Fruit fly (Drosophila melanogaster): ENCODE results near the gene Jasper.
A peak's percentile ranks its signal among the peaks of the same experiment; 100 is the strongest.

The Jasper gene

dm6 chr3R:30092700-30093044 lies 40.4 kb downstream of the Jasper start (continued):
- TF ChIP-seq Optix (GFP tag; IDR thresholded peaks at IDR 0.05) (peak; percentile 83; the same call in 2 of the 3 replicates), CG11560 (tag; IDR thresholded peaks at IDR 0.05) (peak; percentile 73; the same call in 2 of the 3 replicates), trem (tag; optimal IDR thresholded peaks at IDR 0.05) (peak; percentile 66), CG7271 (tag; optimal IDR thresholded peaks at IDR 0.05) (no peak), luna (GFP tag; optimal IDR thresholded peaks at IDR 0.05) (peak; percentile 72), ash1 (GFP tag; optimal IDR thresholded peaks at IDR 0.05) (no peak), CG3163 (GFP tag; optimal IDR thresholded peaks at IDR 0.05) (peak; percentile 66), Dip2 (GFP tag; IDR thresholded peaks at IDR 0.05) (no peak), CG17568 (GFP tag; optimal IDR thresholded peaks at IDR 0.05) (peak; percentile 77), rib (GFP tag; IDR thresholded peaks at IDR 0.05) (peak; percentile 58), CG18619 (GFP tag; optimal IDR thresholded peaks at IDR 0.05) (peak; percentile 80), yki (optimal IDR thresholded peaks at IDR 0.05) (no peak), Lhr (GFP tag; optimal IDR thresholded peaks at IDR 0.05) (peak; percentile 18), Gsc (GFP tag; IDR thresholded peaks at IDR 0.05) (peak; percentile 73), Abd-B (GFP tag; optimal IDR thresholded peaks at IDR 0.05) (peak; percentile 72), gcm2 (GFP tag; optimal IDR thresholded peaks at IDR 0.05) (peak; percentile 60), Hr78 (GFP tag; optimal IDR thresholded peaks at IDR 0.05) (peak in 1 of 2 experiments; percentile 45), CG8388 (GFP tag; optimal IDR thresholded peaks at IDR 0.05) (peak; percentile 83), her (GFP tag; optimal IDR thresholded peaks at IDR 0.05) (peak; percentile 85), Lim3 (GFP tag; IDR thresholded peaks at IDR 0.05) (no peak), CG8290 (GFP tag; optimal IDR thresholded peaks at IDR 0.05) (peak; percentile 37), CG8290 (tag; optimal IDR thresholded peaks at IDR 0.05) (peak in 1 of 2 experiments; percentile 90), CG3407 (GFP tag; optimal IDR thresholded peaks at IDR 0.05) (peak; percentile 71), ham (GFP tag; IDR thresholded peaks at IDR 0.05) (peak; percentile 80; the same call in 1 of the 2 replicates), CG11723 (GFP tag; optimal IDR thresholded peaks at IDR 0.05) (peak; percentile 2), chn (GFP tag; optimal IDR thresholded peaks at IDR 0.05) (peak; percentile 84), dan (GFP tag; IDR thresholded peaks at IDR 0.05) (no peak), Ada2b (GFP tag; IDR thresholded peaks at IDR 0.05) (peak; percentile 85), ranshi (GFP tag; IDR thresholded peaks at IDR 0.05) (peak; percentile 90), zen (tag; optimal IDR thresholded peaks at IDR 0.05) (peak; percentile 67), cad (GFP tag; optimal IDR thresholded peaks at IDR 0.05) (no peak), CG31224 (GFP tag; IDR thresholded peaks at IDR 0.05) (peak; percentile 72), bcd (GFP tag; optimal IDR thresholded peaks at IDR 0.05) (peak; percentile 84), tup (GFP tag; optimal IDR thresholded peaks at IDR 0.05) (peak; percentile 72), ac (GFP tag; optimal IDR thresholded peaks at IDR 0.05) (no peak), ind (GFP tag; optimal IDR thresholded peaks at IDR 0.05) (peak; percentile 87), Sry-δ (GFP tag; optimal IDR thresholded peaks at IDR 0.05) (peak; percentile 49), E2f1 (GFP tag; IDR thresholded peaks at IDR 0.05) (peak; percentile 88), CG7357 (GFP tag; IDR thresholded peaks at IDR 0.05) (peak; percentile 78), BtbVII (GFP tag; optimal IDR thresholded peaks at IDR 0.05) (peak; percentile 74), CG11504 (tag; optimal IDR thresholded peaks at IDR 0.05) (peak; percentile 86), sisA (GFP tag; IDR thresholded peaks at IDR 0.05) (peak; percentile 92), CG18262 (tag; optimal IDR thresholded peaks at IDR 0.05) (peak; percentile 81), mld (GFP tag; IDR thresholded peaks at IDR 0.05; ENCODE audit: partially characterized antibody) (no peak), nmo (GFP tag; optimal IDR thresholded peaks at IDR 0.05) (peak; percentile 80), CG14860 (GFP tag; IDR thresholded peaks at IDR 0.05; ENCODE audit: partially characterized antibody) (no peak), CG16863 (GFP tag; optimal IDR thresholded peaks at IDR 0.05) (peak; percentile 79), C15 (GFP tag; IDR thresholded peaks at IDR 0.05) (0 out of 3 replicates have a peak, but pooled peaks have one; percentile 65), CG4854 (GFP tag; optimal IDR thresholded peaks at IDR 0.05) (peak; percentile 74), mam (GFP tag; optimal IDR thresholded peaks at IDR 0.05) (peak; percentile 89), Usf (GFP tag; optimal IDR thresholded peaks at IDR 0.05) (peak; percentile 12), CG11456 (GFP tag; IDR thresholded peaks at IDR 0.05) (peak; percentile 90)
